Worm (Caenorhabditis elegans): ENCODE data around the gene T24A6.16.
A peak's percentile ranks its signal among the peaks of the same experiment; 100 is the strongest.
"Not testable (repeated sequence)": the region's sequence is repeated elsewhere in the genome, so short reads cannot be mapped to it uniquely, and the experiment has no call there.

The T24A6.16 gene

ce11 chrV:3570695-3571094, 8.0 kb upstream of the T24A6.16 start, which contains the start of gene F40C5.2:
Gene F40C5.2 (plus strand): TSS chrV:3570995.
- TF ChIP-seq ceh-40 (GFP tag; IDR thresholded peaks at IDR 0.05); madf-10 (tag; optimal IDR thresholded peaks at IDR 0.05); Y79H2A.3 (GFP tag; conservative IDR thresholded peaks at IDR 0.05): not testable (repeated sequence)

- TF ChIP-seq mcd-1 (GFP tag; IDR thresholded peaks at IDR 0.05); K12H6.12 (tag; optimal IDR thresholded peaks at IDR 0.05); C17E4.6 (GFP tag; IDR thresholded peaks at IDR 0.05): not testable (repeated sequence)
Observed at ce11 chrV:3564335-3564734, 1.6 kb upstream of the T24A6.16 start, which contains the start of gene T24A6.17. Gene T24A6.17 (minus strand): TSS chrV:3564435.

ce11 chrV:3559704-3560103, 3.0 kb downstream of the T24A6.16 start:
- TF ChIP-seq hsf-1 (GFP tag; IDR thresholded peaks at IDR 0.05), result peak; percentile 52; the same call in 1 of the 2 replicates

ce11 chrV:3558744-3559143, 4.0 kb downstream of the T24A6.16 start, which contains the start of gene T24A6.1:
Gene T24A6.1 (plus strand): TSS chrV:3559044.
- not testable (repeated sequence) for TF ChIP-seq hsf-1 (GFP tag; IDR thresholded peaks at IDR 0.05); unc-62 (GFP tag; optimal IDR thresholded peaks at IDR 0.05); ZK185.1 (tag; optimal IDR thresholded peaks at IDR 0.05; ENCODE audit: poor library complexity, severe bottlenecking)

ce11 chrV:3557422-3557821, 5.3 kb downstream of the T24A6.16 start, which contains the start of gene grl-31:
Gene grl-31 (minus strand): TSS chrV:3557778.
- TF ChIP-seq madf-10 (tag; optimal IDR thresholded peaks at IDR 0.05) (no peak), zfh-2 (GFP tag; conservative IDR thresholded peaks at IDR 0.05) (peak; percentile 59)

ce11 chrV:3555986-3556385, 6.7 kb downstream of the T24A6.16 start, which contains the start of gene grl-30:
Gene grl-30 (plus strand): TSS chrV:3556286.
- TF ChIP-seq pbrm-1 (GFP tag; IDR thresholded peaks at IDR 0.05) (no peak), nhr-80 (tag; optimal IDR thresholded peaks at IDR 0.05) (no peak), aptf-2 (GFP tag; conservative IDR thresholded peaks at IDR 0.05) (no peak), let-526 (GFP tag; IDR thresholded peaks at IDR 0.05) (no peak), him-1 (tag; optimal IDR thresholded peaks at IDR 0.05) (no peak), ceh-100 (GFP tag; IDR thresholded peaks at IDR 0.05) (no peak), rcor-1 (GFP tag; IDR thresholded peaks at IDR 0.05) (no peak), lin-40 (tag; optimal IDR thresholded peaks at IDR 0.05) (no peak), somi-1 (GFP tag; optimal IDR thresholded peaks at IDR 0.05) (no peak), F57C9.4 (tag; optimal IDR thresholded peaks at IDR 0.05) (no peak), unc-62 (GFP tag; optimal IDR thresholded peaks at IDR 0.05) (no peak), cebp-2 (GFP tag; IDR thresholded peaks at IDR 0.05) (no peak), attf-6 (GFP tag; IDR thresholded peaks at IDR 0.05) (no peak), die-1 (tag; optimal IDR thresholded peaks at IDR 0.05) (no peak), sptf-2 (GFP tag; optimal IDR thresholded peaks at IDR 0.05) (no peak), chd-7 (tag; optimal IDR thresholded peaks at IDR 0.05) (no peak), Y56A3A.18 (GFP tag; IDR thresholded peaks at IDR 0.05) (no peak), aptf-3 (GFP tag; IDR thresholded peaks at IDR 0.05) (no peak)

- TF ChIP-seq egrh-3 (GFP tag; IDR thresholded peaks at IDR 0.05), result peak; percentile 74; the same call in 1 of the 2 replicates
- TF ChIP-seq lag-1 (GFP tag; IDR thresholded peaks at IDR 0.05), result no peak
- TF ChIP-seq zfh-2 (GFP tag; conservative IDR thresholded peaks at IDR 0.05), result peak; percentile 85
Observed at ce11 chrV:3554869-3555268, 7.9 kb downstream of the T24A6.16 start, which contains the start of gene grl-29. Gene grl-29 (minus strand): TSS chrV:3555236.

Data from whole organism, young adult.